Worm (Caenorhabditis elegans) whole organism, L1 larva: Measurements from ENCODE around the gene nhr-128.

Source experiments
- C04F5.9 ChIP-seq: sonication (generic microtip); optimal IDR thresholded peaks from 2 replicates; lab custom pipeline; 2016; ENCODE audit warnings: missing genetic modification characterization, missing compliant biosample characterization
- C16A3.4 ChIP-seq: fragments of 150-350 bp; optimal IDR thresholded peaks from 2 replicates; lab custom pipeline; 2014; ENCODE audit warnings: missing biosample characterization, missing genetic modification characterization
- Y116A8C.19 ChIP-seq: sonication (generic microtip); optimal IDR thresholded peaks from 2 replicates; lab custom pipeline; 2016; ENCODE audit warnings: missing compliant biosample characterization, missing genetic modification characterization, borderline replicate concordance
- alr-1 ChIP-seq: fragments of 200-800 bp; sonication (Bioruptor generic); optimal IDR thresholded peaks from 2 replicates; lab custom pipeline; 2018; ENCODE audit warnings: borderline replicate concordance, mild to moderate bottlenecking, missing genetic modification characterization, missing compliant biosample characterization
- blmp-1 ChIP-seq: fragments of 150-350 bp; optimal IDR thresholded peaks from 2 replicates; lab custom pipeline; 2014; ENCODE audit warnings: missing biosample characterization, missing genetic modification characterization
- ceh-82 ChIP-seq, 3 experiments: fragments of 150-350 bp in 1 of 3; sonication (generic microtip) in 2 of 3; optimal IDR thresholded peaks; 2 replicates each; lab custom pipeline; 2014 to 2017; ENCODE audit warnings: missing biosample characterization in 3 of 3, missing genetic modification characterization in 3 of 3
- ceh-88 ChIP-seq: fragments of 200-800 bp; sonication (Bioruptor generic); IDR thresholded peaks from 2 replicates; pipeline ENCODE4 v1.3.6; 2022; ENCODE audit warnings: missing genetic modification characterization, missing compliant biosample characterization
- ceh-90 ChIP-seq: sonication (generic microtip); optimal IDR thresholded peaks from 2 replicates; lab custom pipeline; 2016; ENCODE audit warnings: missing genetic modification characterization, missing compliant biosample characterization
- ces-1 ChIP-seq: fragments of 150-350 bp; optimal IDR thresholded peaks from 2 replicates; lab custom pipeline; 2014; ENCODE audit warnings: missing biosample characterization, missing genetic modification reagents, missing genetic modification characterization
- dpl-1 ChIP-seq, 3 experiments: fragments of 150-350 bp in 2 of 3; sonication (generic microtip) in 1 of 3; optimal IDR thresholded peaks; 2 replicates each; lab custom pipeline; 2014 to 2017; ENCODE audit warnings: missing biosample characterization in 3 of 3, missing genetic modification characterization in 3 of 3, missing genetic modification reagents in 3 of 3
- dsc-1 ChIP-seq: sonication (generic microtip); optimal IDR thresholded peaks from 2 replicates; lab custom pipeline; 2016; ENCODE audit warnings: mild to moderate bottlenecking, missing genetic modification characterization, missing compliant biosample characterization
- efl-1 ChIP-seq, 4 experiments: fragments of 150-350 bp; optimal IDR thresholded peaks in 3 of 4; peaks in 1 of 4; 1 replicate in 1 of 4; 2 replicates in 3 of 4; lab custom pipeline; 2014; ENCODE audit warnings: missing biosample characterization in 2 of 4, missing genetic modification characterization in 2 of 4, missing genetic modification reagents in 2 of 4
- egl-13 ChIP-seq: sonication (generic microtip); optimal IDR thresholded peaks from 2 replicates; lab custom pipeline; 2016; ENCODE audit warnings: missing genotype, missing genetic modification reagents, missing genetic modification characterization, missing compliant biosample characterization
- fkh-4 ChIP-seq: sonication (generic microtip); optimal IDR thresholded peaks from 2 replicates; lab custom pipeline; 2016; ENCODE audit warnings: missing compliant biosample characterization, missing genetic modification characterization, borderline replicate concordance
- fos-1 ChIP-seq: fragments of 150-350 bp; optimal IDR thresholded peaks from 2 replicates; lab custom pipeline; 2014; ENCODE audit warnings: missing biosample characterization, missing genetic modification characterization
- grh-1 ChIP-seq: fragments of 200-800 bp; sonication (Bioruptor generic); IDR thresholded peaks from 2 replicates; pipeline ENCODE4 v1.3.6; 2022; ENCODE audit warnings: missing genetic modification reagents, missing genetic modification characterization, missing compliant biosample characterization
- hlh-4 ChIP-seq: sonication (generic microtip); optimal IDR thresholded peaks from 2 replicates; lab custom pipeline; 2016; ENCODE audit warnings: mild to moderate bottlenecking, missing genetic modification characterization, missing compliant biosample characterization
- irx-1 ChIP-seq: sonication (generic microtip); optimal IDR thresholded peaks from 2 replicates; lab custom pipeline; 2016; ENCODE audit warnings: missing genetic modification characterization, missing compliant biosample characterization
- jun-1 ChIP-seq: fragments of 150-350 bp; optimal IDR thresholded peaks from 2 replicates; lab custom pipeline; 2014; ENCODE audit warnings: missing biosample characterization, missing genetic modification reagents, missing genetic modification characterization
- lin-13 ChIP-seq: fragments of 150-350 bp; optimal IDR thresholded peaks from 2 replicates; lab custom pipeline; 2014; ENCODE audit warnings: missing biosample characterization, missing genetic modification reagents, missing genetic modification characterization
- lin-14 ChIP-seq: fragments of 200-800 bp; sonication (Bioruptor generic); optimal IDR thresholded peaks from 2 replicates; lab custom pipeline; 2018; ENCODE audit warnings: mild to moderate bottlenecking, missing genetic modification characterization, moderate library complexity, missing compliant biosample characterization
- lin-15B ChIP-seq: fragments of 150-350 bp; sonication (generic microtip); optimal IDR thresholded peaks from 3 replicates; lab custom pipeline; 2014; ENCODE audit warnings: missing biosample characterization, missing genetic modification characterization
- lsy-2 ChIP-seq, 2 experiments: fragments of 150-350 bp; optimal IDR thresholded peaks; 2 replicates each; lab custom pipeline; 2014; ENCODE audit warnings: missing biosample characterization in 2 of 2, missing genetic modification characterization in 2 of 2
- nhr-12 ChIP-seq: sonication (generic microtip); optimal IDR thresholded peaks from 2 replicates; lab custom pipeline; 2017; ENCODE audit warnings: missing biosample characterization, missing genetic modification characterization
- nhr-19 ChIP-seq: fragments of 200-800 bp; sonication (Bioruptor generic); conservative IDR thresholded peaks from 2 replicates; pipeline ENCODE4 v1.3.6; 2022; ENCODE audit warnings: missing genetic modification characterization, missing compliant biosample characterization
- nhr-28 ChIP-seq: fragments of 150-350 bp; optimal IDR thresholded peaks from 2 replicates; lab custom pipeline; 2014; ENCODE audit warnings: missing biosample characterization, missing genetic modification characterization
- nhr-47 ChIP-seq: sonication (generic microtip); optimal IDR thresholded peaks from 2 replicates; lab custom pipeline; 2016; ENCODE audit warnings: mild to moderate bottlenecking, missing genetic modification characterization, moderate library complexity, missing compliant biosample characterization
- nhr-71 ChIP-seq: sonication (generic microtip); optimal IDR thresholded peaks from 2 replicates; lab custom pipeline; 2016; ENCODE audit warnings: mild to moderate bottlenecking, missing genetic modification characterization, moderate library complexity, missing compliant biosample characterization
- nhr-76 ChIP-seq: sonication (generic microtip); optimal IDR thresholded peaks from 2 replicates; lab custom pipeline; 2017; ENCODE audit warnings: missing biosample characterization, missing genetic modification characterization
- nhr-85 ChIP-seq: sonication (generic microtip); peaks from one replicate; lab custom pipeline; 2016; ENCODE audit warnings: missing genetic modification characterization, inconsistent platforms, missing compliant biosample characterization
- nhr-90 ChIP-seq: sonication (generic microtip); optimal IDR thresholded peaks from 2 replicates; lab custom pipeline; 2016; ENCODE audit warnings: mild to moderate bottlenecking, missing genetic modification characterization, missing compliant biosample characterization; ENCODE audit not compliant: poor library complexity
- pag-3 ChIP-seq: sonication (generic microtip); optimal IDR thresholded peaks from 2 replicates; lab custom pipeline; 2017; ENCODE audit warnings: missing genetic modification characterization, mild to moderate bottlenecking, missing compliant biosample characterization, antibody characterized with exemption, borderline replicate concordance; ENCODE audit not compliant: insufficient read depth
- pax-3 ChIP-seq: fragments of 200-800 bp; sonication (Bioruptor generic); optimal IDR thresholded peaks from 2 replicates; lab custom pipeline; 2018; ENCODE audit warnings: mild to moderate bottlenecking, missing genetic modification characterization, moderate library complexity, missing compliant biosample characterization
- snu-23 ChIP-seq: sonication (generic microtip); optimal IDR thresholded peaks from 2 replicates; lab custom pipeline; 2016; ENCODE audit warnings: missing genetic modification characterization, missing compliant biosample characterization
- sup-37 ChIP-seq: fragments of 200-800 bp; sonication (Bioruptor generic); optimal IDR thresholded peaks from 2 replicates; lab custom pipeline; 2018; ENCODE audit warnings: mild to moderate bottlenecking, missing genetic modification characterization, missing compliant biosample characterization
- unc-30 ChIP-seq: sonication (generic microtip); optimal IDR thresholded peaks from 2 replicates; lab custom pipeline; 2017; ENCODE audit warnings: missing biosample characterization, missing genetic modification characterization
- xbp-1 ChIP-seq: sonication (generic microtip); optimal IDR thresholded peaks from 2 replicates; lab custom pipeline; 2016; ENCODE audit warnings: missing genetic modification characterization, missing compliant biosample characterization
- ztf-4 ChIP-seq: fragments of 150-350 bp; optimal IDR thresholded peaks from 2 replicates; lab custom pipeline; 2014; ENCODE audit warnings: missing biosample characterization, missing genetic modification characterization

nhr-128 gene

DNA sequence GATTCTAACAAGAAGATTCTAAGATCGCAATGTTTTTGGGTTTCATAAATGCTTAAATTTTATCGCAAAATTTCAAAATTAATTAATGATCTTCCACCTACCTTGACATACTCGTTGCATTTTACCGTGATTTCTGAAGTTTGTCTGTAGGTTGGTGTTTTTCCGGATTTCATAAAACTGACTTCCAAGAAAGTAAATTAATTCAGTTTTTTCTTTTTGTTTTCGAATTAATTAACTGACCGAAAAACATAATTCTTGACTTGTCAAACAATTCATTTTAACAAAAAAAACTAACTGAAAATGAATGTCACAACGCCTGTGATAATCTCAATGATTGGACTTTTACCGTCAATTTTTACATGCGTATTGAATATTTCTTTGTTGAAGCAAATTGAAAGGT lies 40.1 kb upstream of the nhr-128 start, which contains the start of gene srbc-16:
TSS of gene srbc-16 (plus strand) at position 301 of the 400 bp plus-strand sequence.
- TF ChIP-seq ceh-90 (no peak), lin-14 (GFP tag; lab: Kevin White, UChicago) (no peak), ces-1 (GFP tag; lab: Kevin White, UChicago) (no peak), sup-37 (GFP tag; lab: Kevin White, UChicago) (no peak), lin-13 (no peak), blmp-1 (no peak), nhr-90 (tag; lab: Kevin White, UChicago) (no peak), ztf-4 (no peak), nhr-47 (tag; lab: Kevin White, UChicago) (no peak), ceh-82 (tag; optimal IDR thresholded peaks at IDR 0.05; lab: Kevin White, UChicago) (no peak), hlh-4 (no peak), nhr-71 (tag; lab: Kevin White, UChicago) (no peak), nhr-28 (tag; lab: Kevin White, UChicago) (no peak), fkh-4 (tag; lab: Kevin White, UChicago) (no peak), C04F5.9 (no peak), Y116A8C.19 (no peak), C16A3.4 (tag; lab: Kevin White, UChicago) (no peak), pag-3 (no peak)

DNA sequence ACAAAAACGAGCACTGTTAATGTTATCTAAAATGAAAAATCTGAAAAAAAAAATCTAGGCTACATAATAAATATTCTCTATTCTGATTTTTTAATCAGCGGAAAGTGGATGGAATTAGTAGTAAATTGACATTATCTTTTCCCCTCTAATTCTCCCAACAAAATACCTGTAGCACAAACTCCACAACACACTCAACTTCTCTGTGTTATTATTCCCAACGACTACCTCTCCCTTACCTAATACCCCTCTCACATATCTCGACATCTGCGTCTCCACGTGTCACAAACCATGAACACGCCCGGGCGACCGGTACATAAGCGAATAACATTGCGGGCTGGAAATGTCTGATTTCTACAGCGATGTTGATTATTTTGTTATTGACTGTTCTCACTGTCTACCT lies 38.7 kb upstream of the nhr-128 start, which contains the start of gene cyp-33C2:
TSS of gene cyp-33C2 (plus strand) at position 327 of the 400 bp plus-strand sequence.
- no peak for TF ChIP-seq fos-1 (tag; lab: Kevin White, UChicago)
- peak in 1 of 2 experiments; percentile 2 for TF ChIP-seq efl-1 (optimal IDR thresholded peaks at IDR 0.05; lab: Kevin White, UChicago)
- TF ChIP-seq efl-1 (GFP tag; optimal IDR thresholded peaks at IDR 0.05 in 1 of 2; lab: Kevin White, UChicago), result peak in 1 of 2 experiments; percentile 84

DNA sequence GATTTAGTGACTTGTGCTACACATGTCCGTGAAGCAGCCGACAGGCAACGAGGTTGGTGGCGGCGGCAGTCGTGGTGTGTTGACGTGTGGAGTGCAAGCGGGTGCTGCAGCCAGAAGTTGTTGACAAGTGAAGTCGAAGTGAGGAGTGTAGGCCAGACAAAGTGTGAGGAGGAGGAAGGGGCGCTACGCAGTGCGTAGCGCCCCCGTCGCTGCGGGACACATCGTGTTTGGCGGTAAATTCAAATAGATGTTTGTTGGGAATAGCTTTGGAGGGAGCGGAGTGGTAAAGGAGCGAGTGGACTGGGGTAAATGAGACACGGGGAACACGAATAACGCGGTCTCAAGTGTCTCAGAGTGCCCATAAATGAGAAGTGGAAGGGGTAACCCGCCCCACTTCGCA lies 36.4 kb upstream of the nhr-128 start:
- TF ChIP-seq lin-14 (GFP tag; lab: Kevin White, UChicago) (no peak), efl-1 (optimal IDR thresholded peaks at IDR 0.05; lab: Kevin White, UChicago) (no peak), efl-1 (GFP tag; optimal IDR thresholded peaks at IDR 0.05 in 1 of 2; lab: Kevin White, UChicago) (peak in 1 of 2 experiments; percentile 10), dpl-1 (GFP tag; optimal IDR thresholded peaks at IDR 0.05; lab: Kevin White, UChicago) (peak in 1 of 3 experiments; percentile 1), jun-1 (no peak), egl-13 (tag; lab: Kevin White, UChicago) (no peak), pax-3 (no peak), nhr-76 (tag; lab: Kevin White, UChicago) (no peak), ceh-82 (tag; optimal IDR thresholded peaks at IDR 0.05; lab: Kevin White, UChicago) (no peak), nhr-71 (tag; lab: Kevin White, UChicago) (no peak)

DNA sequence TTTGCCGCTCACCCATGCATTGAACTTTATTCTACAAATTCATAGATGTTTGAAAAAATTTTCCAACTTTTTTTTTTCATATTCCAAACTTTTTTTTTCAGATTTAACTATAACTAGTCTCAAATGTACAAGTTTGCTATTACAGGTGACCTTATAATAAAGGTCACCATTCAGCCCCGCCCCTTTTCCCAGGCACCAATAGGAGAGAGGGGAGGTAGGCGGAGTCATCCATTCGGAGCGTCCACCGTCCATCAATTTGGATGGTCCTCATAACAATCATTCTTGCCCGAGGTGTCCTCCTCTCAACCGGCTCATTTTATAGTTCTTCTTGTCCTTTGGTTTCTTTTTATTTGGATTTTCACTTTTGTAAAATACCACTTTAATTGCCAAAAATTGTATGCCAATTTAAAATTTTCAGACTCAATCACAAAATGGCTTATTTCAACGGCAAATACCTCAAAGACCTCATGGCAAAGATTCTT lies 34.0 kb upstream of the nhr-128 start, which contains the start of gene Y5H2B.3:
TSS of gene Y5H2B.3 (plus strand) at position 432 of the 482 bp plus-strand sequence.
- no peak for TF ChIP-seq sup-37 (GFP tag; lab: Kevin White, UChicago)
- no peak for TF ChIP-seq nhr-85 (tag; lab: Kevin White, UChicago)
- no peak for TF ChIP-seq jun-1
- TF ChIP-seq lsy-2 (tag; optimal IDR thresholded peaks at IDR 0.05; lab: Kevin White, UChicago), result no peak
- no peak for TF ChIP-seq ztf-4
- TF ChIP-seq pag-3, result no peak
- no peak for TF ChIP-seq C04F5.9
- no peak for TF ChIP-seq xbp-1 (tag; lab: Kevin White, UChicago)
- TF ChIP-seq lin-15B (tag; lab: Kevin White, UChicago), result no peak
- TF ChIP-seq ceh-90, result no peak
- TF ChIP-seq nhr-47 (tag; lab: Kevin White, UChicago), result no peak

DNA sequence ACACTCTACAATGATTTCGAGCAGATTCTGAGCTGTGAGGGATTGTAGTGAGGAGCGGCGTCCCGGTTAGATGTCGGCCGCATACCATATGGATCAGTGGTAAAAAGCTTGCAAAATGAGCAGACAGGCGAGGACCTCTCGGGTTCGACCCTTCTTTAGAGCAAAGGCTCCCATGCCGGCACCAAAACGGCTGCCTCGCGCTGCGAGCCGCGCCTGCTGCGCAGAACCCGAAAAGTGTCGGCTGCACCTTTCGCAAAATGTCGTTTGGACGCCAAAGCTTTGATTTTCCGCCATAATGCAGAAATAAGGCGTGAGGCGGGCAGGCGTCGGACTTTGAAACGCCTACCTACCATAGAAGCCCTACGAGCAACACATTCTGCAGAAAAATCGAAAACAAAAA lies 31.5 kb upstream of the nhr-128 start:
- no peak for TF ChIP-seq nhr-19 (GFP tag; lab: Robert Waterston, UW)
- TF ChIP-seq ces-1 (GFP tag; lab: Kevin White, UChicago), result no peak
- no peak for TF ChIP-seq unc-30
- no peak for TF ChIP-seq C16A3.4 (tag; lab: Kevin White, UChicago)
- TF ChIP-seq ceh-90, result no peak
- no peak for TF ChIP-seq snu-23
- TF ChIP-seq grh-1 (GFP tag; lab: Robert Waterston, UW), result no peak
- no peak for TF ChIP-seq nhr-12
- no peak for TF ChIP-seq dsc-1
- no peak for TF ChIP-seq lin-13
- no peak for TF ChIP-seq nhr-76 (tag; lab: Kevin White, UChicago)
- no peak for TF ChIP-seq alr-1 (tag; lab: Kevin White, UChicago)
- TF ChIP-seq nhr-71 (tag; lab: Kevin White, UChicago), result no peak
- no peak for TF ChIP-seq ceh-88 (GFP tag; lab: Robert Waterston, UW)
- no peak for TF ChIP-seq ceh-82 (tag; optimal IDR thresholded peaks at IDR 0.05; lab: Kevin White, UChicago)
- no peak for TF ChIP-seq C04F5.9
- TF ChIP-seq irx-1 (tag; lab: Kevin White, UChicago), result no peak
